Worm (Caenorhabditis elegans): Measurements from ENCODE around the gene BE0003N10.6.
"Not testable (repeated sequence)": the region's sequence is repeated elsewhere in the genome, so short reads cannot be mapped to it uniquely, and the experiment has no call there.

BE0003N10.6 gene

DNA sequence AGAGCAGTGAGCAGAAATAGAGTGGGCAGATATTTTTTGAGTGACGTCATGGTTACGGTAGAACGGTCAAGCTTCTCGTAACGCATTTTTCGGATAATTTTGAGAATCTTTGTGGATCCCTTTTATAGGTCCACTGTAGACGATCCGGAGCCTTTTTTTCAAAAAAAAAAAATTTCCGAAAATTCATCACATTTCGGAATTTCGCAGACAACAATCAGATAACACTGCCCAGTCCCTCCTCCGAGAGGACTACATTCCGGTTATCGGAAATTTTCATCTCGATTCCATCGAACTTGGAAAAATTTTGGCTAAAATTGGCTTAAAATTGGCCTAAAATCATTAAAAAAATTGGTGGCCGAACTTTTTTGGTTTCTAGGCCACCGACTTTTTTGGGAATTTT lies at the start of gene BE0003N10.6:
Gene BE0003N10.6 (minus strand): TSS at position 101 of the 400 bp plus-strand sequence.
- no peak for TF ChIP-seq him-1 (tag; optimal IDR thresholded peaks at IDR 0.05)
- TF ChIP-seq W03F9.2 (tag; optimal IDR thresholded peaks at IDR 0.05): no peak
- TF ChIP-seq dao-5 (tag; optimal IDR thresholded peaks at IDR 0.05): no peak

ce11 chrIII:1102908-1103307 lies 43.0 kb upstream of the BE0003N10.6 start, which contains the start of gene exc-6:
TSS of gene exc-6 (plus strand) at chrIII:1103208.
- TF ChIP-seq W03F9.2 (tag; optimal IDR thresholded peaks at IDR 0.05) (no peak), dao-5 (tag; optimal IDR thresholded peaks at IDR 0.05) (no peak), him-1 (tag; optimal IDR thresholded peaks at IDR 0.05) (no peak)

- no peak for TF ChIP-seq him-1 (tag; optimal IDR thresholded peaks at IDR 0.05)
- no peak for TF ChIP-seq W03F9.2 (tag; optimal IDR thresholded peaks at IDR 0.05)
- no peak for TF ChIP-seq dao-5 (tag; optimal IDR thresholded peaks at IDR 0.05)
Observed at ce11 chrIII:1099523-1099922, 39.7 kb upstream of the BE0003N10.6 start.

ce11 chrIII:1094391-1094790 lies 34.5 kb upstream of the BE0003N10.6 start:
- no peak for TF ChIP-seq him-1 (tag; optimal IDR thresholded peaks at IDR 0.05)
- TF ChIP-seq dao-5 (tag; optimal IDR thresholded peaks at IDR 0.05): no peak
- TF ChIP-seq W03F9.2 (tag; optimal IDR thresholded peaks at IDR 0.05): no peak

DNA sequence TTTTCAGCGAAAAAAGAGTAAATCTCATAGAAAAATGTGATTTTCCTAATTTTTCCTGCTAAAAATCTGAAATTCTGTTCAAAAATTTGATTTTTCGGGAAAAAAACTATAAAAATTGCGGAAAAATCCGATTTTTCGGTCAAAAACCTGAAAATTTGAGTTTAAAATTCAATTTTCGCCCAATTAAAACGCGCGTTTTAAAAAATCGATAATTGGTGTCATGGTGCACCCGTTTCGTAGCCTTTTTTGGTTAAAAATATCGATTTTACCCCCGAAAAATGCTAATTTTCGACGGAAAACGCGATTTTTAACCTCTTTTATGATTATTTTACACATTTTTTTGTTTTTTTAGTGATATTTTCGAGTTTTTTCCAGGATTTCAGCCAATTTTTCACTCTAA lies 25.1 kb upstream of the BE0003N10.6 start:
- no peak for TF ChIP-seq W03F9.2 (tag; optimal IDR thresholded peaks at IDR 0.05)
- no peak for TF ChIP-seq dao-5 (tag; optimal IDR thresholded peaks at IDR 0.05)
- no peak for TF ChIP-seq him-1 (tag; optimal IDR thresholded peaks at IDR 0.05)

DNA sequence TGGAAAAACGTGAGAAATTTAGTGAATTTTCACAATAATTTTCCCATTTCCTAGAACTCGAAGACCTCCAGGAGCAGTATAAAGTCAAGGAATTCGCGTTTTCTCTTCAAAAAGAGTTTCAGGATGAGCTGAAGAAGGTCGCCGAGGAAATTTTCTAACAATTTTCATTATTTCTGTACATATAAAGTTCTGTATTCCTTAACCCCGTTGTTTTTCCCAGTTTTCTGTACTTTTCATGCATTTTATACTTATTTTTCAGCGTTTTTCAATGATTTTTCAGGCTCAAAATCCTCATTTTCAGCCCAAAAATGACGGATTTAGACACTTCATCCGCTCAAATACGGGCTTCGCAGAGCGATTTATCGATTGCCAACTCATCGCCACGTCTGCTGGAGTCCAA lies 21.2 kb upstream of the BE0003N10.6 start, which contains the start of gene par-2:
Gene par-2 (plus strand): TSS at position 301 of the 400 bp plus-strand sequence.
- TF ChIP-seq W03F9.2 (tag; optimal IDR thresholded peaks at IDR 0.05): no peak
- no peak for TF ChIP-seq him-1 (tag; optimal IDR thresholded peaks at IDR 0.05)
- TF ChIP-seq dao-5 (tag; optimal IDR thresholded peaks at IDR 0.05): no peak

DNA sequence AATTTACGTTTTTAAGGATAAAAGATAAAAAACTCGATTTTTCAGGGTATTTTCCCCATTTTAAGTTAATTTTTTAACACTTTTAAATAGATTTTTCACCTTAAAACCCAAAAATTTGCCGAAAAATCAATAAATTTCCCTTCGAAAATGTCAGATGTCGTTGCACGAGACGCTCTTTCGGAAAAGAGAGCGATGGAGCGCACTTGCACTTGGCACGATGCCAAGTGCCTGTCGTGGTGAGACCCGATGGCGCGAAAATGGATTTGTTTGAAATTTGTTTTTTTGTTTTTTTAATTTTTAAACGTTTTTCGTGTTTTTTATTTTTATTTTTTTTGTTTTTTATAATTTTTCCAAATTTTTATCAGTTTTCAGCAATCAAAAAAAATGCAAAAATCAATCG lies 20.7 kb upstream of the BE0003N10.6 start, which contains the start of the genes rab-18 and kbp-4:
Gene rab-18 (minus strand): TSS at position 240 of the 400 bp plus-strand sequence.
Gene kbp-4 (plus strand): TSS at position 366 of the 400 bp plus-strand sequence.
- TF ChIP-seq dao-5 (tag; optimal IDR thresholded peaks at IDR 0.05): no peak
- TF ChIP-seq W03F9.2 (tag; optimal IDR thresholded peaks at IDR 0.05): peak; percentile 98
- TF ChIP-seq him-1 (tag; optimal IDR thresholded peaks at IDR 0.05): peak; percentile 23

DNA sequence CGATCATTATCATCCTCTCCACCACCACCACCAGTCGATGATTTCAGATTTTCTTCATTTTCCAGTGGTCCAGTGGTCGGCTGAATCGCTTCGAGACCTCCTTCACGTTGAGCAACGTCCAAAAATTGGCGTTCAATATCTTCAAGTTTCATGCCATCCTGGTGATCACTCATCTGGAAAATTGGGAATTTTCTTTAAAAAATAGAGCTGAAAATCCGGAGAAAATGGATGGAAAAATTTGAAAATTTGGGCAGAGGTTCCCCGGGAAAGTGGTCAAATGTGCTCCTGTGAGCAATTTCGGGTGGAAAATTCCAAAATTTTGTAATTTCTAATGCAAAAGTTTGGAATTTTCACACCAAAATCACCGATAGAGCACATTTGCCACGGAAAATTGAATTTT lies 16.5 kb upstream of the BE0003N10.6 start, which contains the start of gene uaf-1:
Gene uaf-1 (minus strand): TSS at position 173 of the 400 bp plus-strand sequence.
- not testable (repeated sequence) for TF ChIP-seq him-1, dao-5, W03F9.2 (tag; optimal IDR thresholded peaks at IDR 0.05)

DNA sequence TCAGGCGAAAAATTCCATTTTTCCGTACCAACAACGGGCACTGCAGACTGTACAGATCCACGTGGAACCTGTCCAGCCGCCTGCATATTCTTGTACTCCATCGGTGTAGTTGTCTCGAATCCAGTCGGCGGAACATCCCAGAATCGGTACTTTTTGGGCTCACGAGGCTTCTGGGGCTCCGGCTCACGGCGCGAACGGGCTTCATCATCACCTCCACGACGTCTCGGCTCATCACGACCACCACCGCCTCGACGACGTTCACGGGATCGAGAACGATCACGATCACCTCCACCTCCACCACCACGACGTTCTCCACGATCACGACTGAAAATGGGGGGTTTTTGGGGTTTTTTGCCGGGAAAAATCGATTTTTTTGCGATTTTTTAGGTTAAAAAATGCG lies 14.3 kb upstream of the BE0003N10.6 start:
- TF ChIP-seq W03F9.2 (tag; optimal IDR thresholded peaks at IDR 0.05) (no peak), him-1 (tag; optimal IDR thresholded peaks at IDR 0.05) (no peak), dao-5 (tag; optimal IDR thresholded peaks at IDR 0.05) (no peak)

ce11 chrIII:1058881-1059280 lies 980 bp downstream of the BE0003N10.6 start:
- TF ChIP-seq dao-5 (tag; optimal IDR thresholded peaks at IDR 0.05) (no peak), W03F9.2 (tag; optimal IDR thresholded peaks at IDR 0.05) (no peak), him-1 (tag; optimal IDR thresholded peaks at IDR 0.05) (no peak)

ce11 chrIII:1058074-1058473 lies 1.8 kb downstream of the BE0003N10.6 start:
- no peak for TF ChIP-seq him-1 (tag; optimal IDR thresholded peaks at IDR 0.05)
- no peak for TF ChIP-seq W03F9.2 (tag; optimal IDR thresholded peaks at IDR 0.05)
- no peak for TF ChIP-seq dao-5 (tag; optimal IDR thresholded peaks at IDR 0.05)

DNA sequence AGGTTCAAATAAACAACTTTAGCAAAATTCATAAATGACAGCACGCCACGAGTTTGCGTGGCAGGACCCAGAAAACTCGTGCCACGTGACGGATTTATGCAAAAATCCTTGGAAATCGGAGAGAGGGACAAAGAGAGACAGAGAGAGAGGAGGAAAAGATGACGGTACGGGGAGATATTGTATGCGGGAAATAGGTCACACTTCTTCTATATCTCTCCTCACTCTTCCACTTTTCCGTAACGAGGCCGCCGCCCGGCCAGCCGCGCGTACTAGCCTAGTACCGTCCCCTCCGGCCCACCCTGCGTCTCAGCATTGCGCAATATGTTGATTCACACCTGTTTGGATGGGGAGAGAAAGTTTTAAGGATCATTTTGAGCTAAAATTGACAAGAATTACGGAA lies 5.8 kb downstream of the BE0003N10.6 start:
- TF ChIP-seq W03F9.2 (tag; optimal IDR thresholded peaks at IDR 0.05) (no peak), him-1 (tag; optimal IDR thresholded peaks at IDR 0.05) (no peak), dao-5 (tag; optimal IDR thresholded peaks at IDR 0.05) (no peak)

ce11 chrIII:1053067-1053466 lies 6.8 kb downstream of the BE0003N10.6 start, which contains the start of gene fbxo-11.2:
TSS of gene fbxo-11.2 (minus strand) at chrIII:1053242.
- TF ChIP-seq dao-5 (tag; optimal IDR thresholded peaks at IDR 0.05) (no peak), W03F9.2 (tag; optimal IDR thresholded peaks at IDR 0.05) (no peak)

DNA sequence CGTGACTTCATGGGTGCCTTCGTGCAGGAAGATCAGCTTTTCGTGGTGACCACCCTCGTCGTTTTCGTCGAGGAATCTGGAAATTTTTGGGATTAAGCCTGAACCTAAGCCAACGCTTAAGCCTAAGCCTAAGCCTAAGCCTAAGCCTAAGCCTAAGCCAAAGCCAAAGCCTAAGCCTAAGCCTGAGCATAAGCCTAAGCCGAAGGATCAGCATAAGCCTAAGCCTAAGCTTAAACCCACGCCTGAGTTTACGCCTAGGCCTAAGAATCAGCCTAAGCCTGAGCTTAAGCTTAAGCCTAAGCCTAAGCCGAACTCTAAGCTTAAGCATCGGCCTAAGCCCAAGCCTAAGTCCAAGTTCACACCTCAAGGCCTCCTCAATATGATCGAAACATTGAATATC lies 7.6 kb downstream of the BE0003N10.6 start:
- TF ChIP-seq dao-5 (tag; optimal IDR thresholded peaks at IDR 0.05): no peak
- no peak for TF ChIP-seq W03F9.2 (tag; optimal IDR thresholded peaks at IDR 0.05)
- no peak for TF ChIP-seq him-1 (tag; optimal IDR thresholded peaks at IDR 0.05)

- TF ChIP-seq W03F9.2 (tag; optimal IDR thresholded peaks at IDR 0.05) (no peak), dao-5 (tag; optimal IDR thresholded peaks at IDR 0.05) (no peak), him-1 (tag; optimal IDR thresholded peaks at IDR 0.05) (no peak)
Observed at ce11 chrIII:1051877-1052276, 8.0 kb downstream of the BE0003N10.6 start.
